Worm (Caenorhabditis elegans) whole organism, L4 larva: Measurements from ENCODE around the gene R09A1.3.

ENCODE experiments used
- D1046.2 ChIP-seq: fragments of 200-800 bp; sonication (Bioruptor generic); IDR thresholded peaks from 2 replicates; pipeline ENCODE4 v1.3.6; 2022; ENCODE audit warnings: missing genetic modification characterization, missing compliant biosample characterization
- F49E8.2 ChIP-seq: sonication (generic microtip); optimal IDR thresholded peaks from 2 replicates; lab custom pipeline; 2016; ENCODE audit warnings: missing compliant biosample characterization, mild to moderate bottlenecking, missing genetic modification characterization, borderline replicate concordance
- Y105C5A.15 ChIP-seq: fragments of 200-800 bp; sonication (Bioruptor generic); IDR thresholded peaks from 2 replicates; pipeline ENCODE4 v1.3.6; 2022; ENCODE audit warnings: missing genetic modification characterization, missing compliant biosample characterization
- Y75B8A.6 ChIP-seq: fragments of 200-800 bp; sonication (Bioruptor generic); IDR thresholded peaks from 2 replicates; pipeline ENCODE4 v1.3.6; 2022; ENCODE audit warnings: missing genetic modification reagents, missing genetic modification characterization, missing compliant biosample characterization
- ZK546.5 ChIP-seq, 2 experiments: sonication (generic microtip); optimal IDR thresholded peaks; 2 replicates each; lab custom pipeline; 2017; ENCODE audit warnings: missing biosample characterization in 2 of 2, missing genetic modification characterization in 2 of 2
- aha-1 ChIP-seq: fragments of 150-350 bp; peaks from one replicate; lab custom pipeline; 2014; ENCODE audit warnings: missing biosample characterization, missing genetic modification characterization
- arid-1 ChIP-seq: fragments of 200-800 bp; sonication (Bioruptor generic); conservative IDR thresholded peaks from 2 replicates; pipeline ENCODE4 v1.3.6; 2022; ENCODE audit warnings: missing genetic modification reagents, missing genetic modification characterization, missing compliant biosample characterization
- ceh-44 ChIP-seq: fragments of 200-800 bp; sonication (Bioruptor generic); IDR thresholded peaks from 2 replicates; pipeline ENCODE4 v1.3.6; 2022; ENCODE audit warnings: missing genetic modification reagents, missing genetic modification characterization, missing compliant biosample characterization
- ceh-62 ChIP-seq: sonication (generic microtip); optimal IDR thresholded peaks from 2 replicates; lab custom pipeline; 2017; ENCODE audit warnings: missing biosample characterization, missing genetic modification characterization
- ces-1 ChIP-seq: fragments of 150-350 bp; sonication (generic microtip); optimal IDR thresholded peaks from 4 replicates; lab custom pipeline; 2014; ENCODE audit warnings: missing biosample characterization, missing genetic modification reagents, missing genetic modification characterization
- ctbp-1 ChIP-seq: fragments of 200-800 bp; sonication (Bioruptor generic); IDR thresholded peaks from 2 replicates; pipeline ENCODE4 v1.3.6; 2022; ENCODE audit warnings: missing genetic modification reagents, missing genetic modification characterization, missing compliant biosample characterization
- daf-16 ChIP-seq, 3 experiments: sonication (generic microtip); optimal IDR thresholded peaks; 2 replicates each; lab custom pipeline; 2016 to 2017; ENCODE audit warnings: missing genetic modification characterization in 3 of 3, missing genetic modification reagents in 3 of 3, mild to moderate bottlenecking in 2 of 3, missing compliant biosample characterization in 2 of 3, missing biosample characterization in 1 of 3, moderate library complexity in 1 of 3
- dmd-6 ChIP-seq: fragments of 200-800 bp; sonication (Bioruptor generic); IDR thresholded peaks from 2 replicates; pipeline ENCODE4 v1.3.6; 2022; ENCODE audit warnings: missing genetic modification reagents, missing genetic modification characterization, missing compliant biosample characterization
- duxl-1 ChIP-seq: sonication (generic microtip); optimal IDR thresholded peaks from 2 replicates; lab custom pipeline; 2016; ENCODE audit warnings: mild to moderate bottlenecking, missing genetic modification characterization, moderate library complexity, missing compliant biosample characterization; ENCODE audit not compliant: poor library complexity
- egl-43 ChIP-seq: fragments of 200-800 bp; sonication (Bioruptor generic); IDR thresholded peaks from 2 replicates; pipeline ENCODE4 v1.3.6; 2022; ENCODE audit warnings: missing genetic modification reagents, missing genetic modification characterization, missing compliant biosample characterization
- hif-1 ChIP-seq, 2 experiments: sonication (generic microtip); optimal IDR thresholded peaks; 2 replicates each; lab custom pipeline; 2016 to 2017; ENCODE audit warnings: missing compliant biosample characterization in 2 of 2, missing genetic modification characterization in 2 of 2, missing genetic modification reagents in 2 of 2, missing genotype in 2 of 2, mild to moderate bottlenecking in 1 of 2
- hlh-11 ChIP-seq: fragments of 200-800 bp; sonication (Bioruptor generic); optimal IDR thresholded peaks from 2 replicates; lab custom pipeline; 2018; ENCODE audit warnings: mild to moderate bottlenecking, missing genetic modification characterization, missing compliant biosample characterization
- hlh-30 ChIP-seq: sonication (generic microtip); optimal IDR thresholded peaks from 2 replicates; lab custom pipeline; 2017; ENCODE audit warnings: antibody characterized with exemption, mild to moderate bottlenecking, missing genetic modification characterization, missing compliant biosample characterization; ENCODE audit not compliant: insufficient read depth
- hmg-1.1 ChIP-seq: fragments of 200-800 bp; sonication (Bioruptor generic); IDR thresholded peaks from 2 replicates; pipeline ENCODE4 v1.3.6; 2022; ENCODE audit warnings: missing genetic modification reagents, missing genetic modification characterization, missing compliant biosample characterization
- lin-1 ChIP-seq: fragments of 200-800 bp; sonication (Bioruptor generic); IDR thresholded peaks from 2 replicates; pipeline ENCODE4 v1.3.6; 2022; ENCODE audit warnings: missing genetic modification reagents, missing genetic modification characterization, missing compliant biosample characterization
- lin-38 ChIP-seq: fragments of 200-800 bp; sonication (Bioruptor generic); IDR thresholded peaks from 2 replicates; pipeline ENCODE4 v1.3.6; 2022; ENCODE audit warnings: missing genetic modification reagents, missing genetic modification characterization, missing compliant biosample characterization
- mxl-2 ChIP-seq: fragments of 200-800 bp; sonication (Bioruptor generic); conservative IDR thresholded peaks from 2 replicates; pipeline ENCODE4 v1.3.6; 2022; ENCODE audit warnings: missing genetic modification reagents, missing genetic modification characterization, missing compliant biosample characterization
- nhr-25 ChIP-seq: sonication (generic microtip); optimal IDR thresholded peaks from 2 replicates; lab custom pipeline; 2017; ENCODE audit warnings: missing genetic modification characterization, mild to moderate bottlenecking, missing compliant biosample characterization, antibody characterized with exemption, moderate library complexity, borderline replicate concordance; ENCODE audit not compliant: insufficient read depth
- nhr-48 ChIP-seq: sonication (generic microtip); optimal IDR thresholded peaks from 2 replicates; lab custom pipeline; 2016; ENCODE audit warnings: mild to moderate bottlenecking, missing genetic modification characterization, missing compliant biosample characterization
- nhr-76 ChIP-seq: fragments of 150-350 bp; optimal IDR thresholded peaks from 2 replicates; lab custom pipeline; 2014; ENCODE audit warnings: missing biosample characterization, missing genetic modification characterization
- sdz-12 ChIP-seq: fragments of 200-800 bp; sonication (Bioruptor generic); optimal IDR thresholded peaks from 2 replicates; lab custom pipeline; 2018; ENCODE audit warnings: mild to moderate bottlenecking, missing genetic modification characterization, missing compliant biosample characterization
- set-16 ChIP-seq: fragments of 200-800 bp; sonication (Bioruptor generic); IDR thresholded peaks from 2 replicates; pipeline ENCODE4 v1.3.6; 2022; ENCODE audit warnings: missing genetic modification reagents, missing genetic modification characterization, missing compliant biosample characterization
- skn-1 ChIP-seq: fragments of 150-350 bp; optimal IDR thresholded peaks from 2 replicates; lab custom pipeline; 2014; ENCODE audit warnings: missing biosample characterization, missing genetic modification characterization
- zag-1 ChIP-seq: fragments of 150-350 bp; optimal IDR thresholded peaks from 2 replicates; lab custom pipeline; 2014; ENCODE audit warnings: missing biosample characterization, missing genetic modification characterization
- zfp-2 ChIP-seq: sonication (generic microtip); optimal IDR thresholded peaks from 2 replicates; lab custom pipeline; 2016; ENCODE audit warnings: mild to moderate bottlenecking, missing genetic modification characterization, missing compliant biosample characterization
- zip-2 ChIP-seq: fragments of 150-350 bp; optimal IDR thresholded peaks from 2 replicates; lab custom pipeline; 2014; ENCODE audit warnings: missing biosample characterization, missing genetic modification characterization
- ztf-11 ChIP-seq: fragments of 150-350 bp; optimal IDR thresholded peaks from 2 replicates; lab custom pipeline; 2014; ENCODE audit warnings: missing biosample characterization, missing genetic modification characterization

R09A1.3 gene

ce11 chrV:1052559-1053064 lies 25.7 kb upstream of the R09A1.3 start, which contains the start of gene K10C9.4:
Gene K10C9.4, minus strand, starts transcription at chrV:1053014.
- no peak for TF ChIP-seq set-16
- TF ChIP-seq lin-1 (GFP tag; lab: Robert Waterston, UW) = no peak
- 0 out of 2 replicates have a peak, but pooled peaks have one; percentile 15 for TF ChIP-seq hmg-1.1 (GFP tag; lab: Robert Waterston, UW)
- 0 out of 2 replicates have a peak, but pooled peaks have one; percentile 21 for TF ChIP-seq arid-1 (GFP tag; lab: Robert Waterston, UW)
- TF ChIP-seq ztf-11 = no peak
- no peak for TF ChIP-seq aha-1

- TF ChIP-seq set-16 (peak; percentile 45), ctbp-1 (GFP tag; lab: Robert Waterston, UW) (no peak), zfp-2 (tag; lab: Kevin White, UChicago) (no peak), egl-43 (GFP tag; lab: Robert Waterston, UW) (0 out of 2 replicates have a peak, but pooled peaks have one; percentile 30)
- TF ChIP-seq, all 104 proteins: peak for 2
Measured at ce11 chrV:1051651-1052050, 24.8 kb upstream of the R09A1.3 start.

- TF ChIP-seq daf-16 (GFP tag; optimal IDR thresholded peaks at IDR 0.05; lab: Kevin White, UChicago) (no peak), daf-16 (tag; optimal IDR thresholded peaks at IDR 0.05; lab: Kevin White, UChicago) (peak; percentile 45), lin-38 (GFP tag; lab: Robert Waterston, UW) (peak; percentile 59), aha-1 (no peak), hlh-11 (tag; lab: Kevin White, UChicago) (peak; percentile 4)
- TF ChIP-seq, all 104 proteins: peak for 3
Measured at ce11 chrV:1049334-1049733, 22.5 kb upstream of the R09A1.3 start.

ce11 chrV:1048482-1048881 lies 21.6 kb upstream of the R09A1.3 start, which contains the start of gene nra-4:
Gene nra-4, minus strand, starts transcription at chrV:1048582.
- TF ChIP-seq skn-1 = no peak
- no peak for TF ChIP-seq hlh-30 (tag; lab: Kevin White, UChicago)
- TF ChIP-seq zag-1 (tag; lab: Kevin White, UChicago) = no peak
- no peak for TF ChIP-seq ceh-44
- no peak for TF ChIP-seq hlh-11 (tag; lab: Kevin White, UChicago)
- no peak for TF ChIP-seq sdz-12 (GFP tag; lab: Kevin White, UChicago)
- TF ChIP-seq ceh-62 (tag; lab: Kevin White, UChicago) = no peak
- no peak for TF ChIP-seq nhr-48 (tag; lab: Kevin White, UChicago)
- no peak for TF ChIP-seq F49E8.2
- TF ChIP-seq D1046.2 (GFP tag; lab: Robert Waterston, UW) = no peak

- TF ChIP-seq zip-2 (tag; lab: Kevin White, UChicago) (no peak), aha-1 (peak; percentile 35)
Measured at ce11 chrV:1047251-1047650, 20.4 kb upstream of the R09A1.3 start.

- peak in 1 of 2 experiments; percentile 82 for TF ChIP-seq hif-1 (tag; optimal IDR thresholded peaks at IDR 0.05; lab: Kevin White, UChicago)
- TF ChIP-seq lin-38 (GFP tag; lab: Robert Waterston, UW) = no peak
- no peak for TF ChIP-seq ces-1 (GFP tag; lab: Kevin White, UChicago)
- TF ChIP-seq ZK546.5 (tag; optimal IDR thresholded peaks at IDR 0.05; lab: Kevin White, UChicago) = no peak
- TF ChIP-seq dmd-6 = peak; percentile 51
- TF ChIP-seq Y105C5A.15 (GFP tag; lab: Robert Waterston, UW) = no peak
- TF ChIP-seq Y75B8A.6 (GFP tag; lab: Robert Waterston, UW) = no peak
- TF ChIP-seq duxl-1 (tag; lab: Kevin White, UChicago) = no peak
- no peak for TF ChIP-seq mxl-2 (GFP tag; lab: Robert Waterston, UW)
- no peak for TF ChIP-seq nhr-25 (tag; lab: Kevin White, UChicago)
- no peak for TF ChIP-seq nhr-76 (tag; lab: Kevin White, UChicago)
Measured at ce11 chrV:1038074-1038473, 11.2 kb upstream of the R09A1.3 start.
